Worm (Caenorhabditis elegans): Measurements from ENCODE around the gene C01G6.9.

- no peak for TF ChIP-seq unc-39 (tag; optimal IDR thresholded peaks at IDR 0.05)
- TF ChIP-seq fkh-10 (GFP tag; optimal IDR thresholded peaks at IDR 0.05), result no peak
Observed at ce11 chrII:9280846-9281245, 14.8 kb downstream of the C01G6.9 start.

Measured in whole organism, L3 larva.